Fruit fly (Drosophila melanogaster) whole organism, embryonic: ENCODE results near the gene CG6656.

ENCODE experiments used
- ATbp ChIP-seq: fragments of 200-800 bp; sonication (Bioruptor generic); optimal IDR thresholded peaks from 2 replicates; lab custom pipeline; 2017; ENCODE audit warnings: missing biosample characterization, mild to moderate bottlenecking, missing genetic modification characterization, missing genetic modification reagents
- Atf-2 ChIP-seq: fragments of 200-800 bp; sonication (Bioruptor generic); optimal IDR thresholded peaks from 2 replicates; lab custom pipeline; 2016; ENCODE audit warnings: missing biosample characterization, missing genetic modification characterization
- CG10267 ChIP-seq: fragments of 200-800 bp; sonication (Bioruptor generic); optimal IDR thresholded peaks from 2 replicates; lab custom pipeline; 2018; ENCODE audit warnings: missing biosample characterization, mild to moderate bottlenecking, missing genetic modification characterization, moderate library complexity
- CG12391 ChIP-seq: fragments of 200-800 bp; sonication (Bioruptor generic); optimal IDR thresholded peaks from 3 replicates; lab custom pipeline; 2018; ENCODE audit warnings: missing biosample characterization, mild to moderate bottlenecking, missing genetic modification characterization, moderate library complexity
- CG12942 ChIP-seq: fragments of 200-800 bp; sonication (Bioruptor generic); optimal IDR thresholded peaks from 3 replicates; lab custom pipeline; 2016; ENCODE audit warnings: missing biosample characterization, missing genetic modification characterization
- CG16863 ChIP-seq: fragments of 200-800 bp; sonication (Bioruptor generic); optimal IDR thresholded peaks from 3 replicates; lab custom pipeline; 2016; ENCODE audit warnings: missing biosample characterization, missing genetic modification characterization
- CG1832 ChIP-seq: fragments of 200-800 bp; sonication (Bioruptor generic); optimal IDR thresholded peaks from 2 replicates; lab custom pipeline; 2017; ENCODE audit warnings: missing biosample characterization, mild to moderate bottlenecking, missing genetic modification characterization, inconsistent platforms
- CG18599 ChIP-seq: fragments of 200-800 bp; sonication (Bioruptor generic); optimal IDR thresholded peaks from 3 replicates; lab custom pipeline; 2017; ENCODE audit warnings: missing biosample characterization, missing genetic modification characterization, mild to moderate bottlenecking, moderate library complexity, missing genetic modification reagents
- CG2129 ChIP-seq: fragments of 200-800 bp; sonication (Bioruptor generic); IDR thresholded peaks from 2 replicates; pipeline ENCODE4 v1.3.6; 2022; ENCODE audit warnings: missing biosample characterization, missing genetic modification characterization; ENCODE audit not compliant: partially characterized antibody
- CG33213 ChIP-seq: fragments of 200-800 bp; sonication (Bioruptor generic); optimal IDR thresholded peaks from 3 replicates; lab custom pipeline; 2016; ENCODE audit warnings: missing biosample characterization, missing genetic modification characterization
- CG3407 ChIP-seq: fragments of 200-800 bp; sonication (Bioruptor generic); optimal IDR thresholded peaks from 2 replicates; lab custom pipeline; 2018; ENCODE audit warnings: missing biosample characterization, mild to moderate bottlenecking, missing genetic modification characterization
- CG5953 ChIP-seq: fragments of 200-800 bp; sonication (Bioruptor generic); IDR thresholded peaks from 2 replicates; pipeline ENCODE4 v1.3.6; 2022; ENCODE audit warnings: missing biosample characterization, missing genetic modification characterization
- CG6683 ChIP-seq: fragments of 200-800 bp; sonication (Bioruptor generic); optimal IDR thresholded peaks from 2 replicates; lab custom pipeline; 2017; ENCODE audit warnings: missing biosample characterization, mild to moderate bottlenecking, missing genetic modification characterization, missing genetic modification reagents
- CG7271 ChIP-seq: fragments of 200-800 bp; sonication (Bioruptor generic); optimal IDR thresholded peaks from 2 replicates; lab custom pipeline; 2018; ENCODE audit warnings: missing biosample characterization, mild to moderate bottlenecking, missing genetic modification characterization, moderate library complexity
- CG7357 ChIP-seq: fragments of 200-800 bp; sonication (Bioruptor generic); IDR thresholded peaks from 3 replicates; pipeline ENCODE4 v1.3.6; 2022; ENCODE audit warnings: missing biosample characterization, missing genetic modification characterization
- CG7987 ChIP-seq: fragments of 200-800 bp; sonication (Bioruptor generic); optimal IDR thresholded peaks from 2 replicates; lab custom pipeline; 2018; ENCODE audit warnings: missing biosample characterization, mild to moderate bottlenecking, missing genetic modification characterization, moderate library complexity
- CG8765 ChIP-seq: fragments of 200-800 bp; sonication (Bioruptor generic); IDR thresholded peaks from 2 replicates; pipeline ENCODE4 v1.3.6; 2022; ENCODE audit warnings: missing biosample characterization, missing genetic modification characterization
- CHES-1-like ChIP-seq: fragments of 200-800 bp; sonication (Bioruptor generic); optimal IDR thresholded peaks from 2 replicates; lab custom pipeline; 2016; ENCODE audit warnings: missing biosample characterization, missing genetic modification characterization
- Elba2 ChIP-seq: fragments of 200-800 bp; sonication (Bioruptor generic); optimal IDR thresholded peaks from 3 replicates; lab custom pipeline; 2016; ENCODE audit warnings: missing biosample characterization, missing genetic modification characterization
- Ets65A ChIP-seq: fragments of 200-800 bp; sonication (Bioruptor generic); peaks from one replicate; lab custom pipeline; 2016; ENCODE audit warnings: missing biosample characterization, missing genetic modification characterization
- Gsc ChIP-seq: fragments of 200-800 bp; sonication (Bioruptor generic); IDR thresholded peaks from 2 replicates; pipeline ENCODE4 v1.3.6; 2022; ENCODE audit warnings: missing biosample characterization, missing genetic modification characterization
- HHEX ChIP-seq: fragments of 200-800 bp; sonication (Bioruptor generic); optimal IDR thresholded peaks from 3 replicates; lab custom pipeline; 2017; ENCODE audit warnings: missing biosample characterization, mild to moderate bottlenecking, missing genetic modification characterization, missing genetic modification reagents
- Hsf ChIP-seq: fragments of 200-800 bp; sonication (Bioruptor generic); optimal IDR thresholded peaks from 3 replicates; lab custom pipeline; 2016; ENCODE audit warnings: missing biosample characterization, missing genetic modification characterization
- Max ChIP-seq: fragments of 200-800 bp; sonication (Bioruptor generic); optimal IDR thresholded peaks from 2 replicates; lab custom pipeline; 2016; ENCODE audit warnings: missing biosample characterization, mild to moderate bottlenecking, missing genetic modification characterization
- Mrtf ChIP-seq: fragments of 200-800 bp; sonication (Bioruptor generic); IDR thresholded peaks from 3 replicates; pipeline ENCODE4 v1.3.6; 2022; ENCODE audit warnings: missing biosample characterization, missing genetic modification characterization
- Neu2 ChIP-seq: fragments of 200-800 bp; sonication (Bioruptor generic); optimal IDR thresholded peaks from 3 replicates; lab custom pipeline; 2016; ENCODE audit warnings: missing biosample characterization, missing genetic modification characterization, borderline replicate concordance
- NfI ChIP-seq: fragments of 200-800 bp; sonication (Bioruptor generic); optimal IDR thresholded peaks from 3 replicates; lab custom pipeline; 2018; ENCODE audit warnings: missing biosample characterization, mild to moderate bottlenecking, missing genetic modification characterization, moderate library complexity
- Six4 ChIP-seq: fragments of 200-800 bp; sonication (Bioruptor generic); optimal IDR thresholded peaks from 2 replicates; lab custom pipeline; 2016; ENCODE audit warnings: missing biosample characterization, missing genetic modification characterization
- Ssrp ChIP-seq: fragments of 200-800 bp; sonication (Bioruptor generic); optimal IDR thresholded peaks from 2 replicates; lab custom pipeline; 2018; ENCODE audit warnings: missing biosample characterization, mild to moderate bottlenecking, missing genetic modification characterization, moderate library complexity
- bab2 ChIP-seq: fragments of 200-800 bp; sonication (Bioruptor generic); optimal IDR thresholded peaks from 2 replicates; lab custom pipeline; 2016; ENCODE audit warnings: missing biosample characterization, missing genetic modification characterization
- bbx ChIP-seq: fragments of 200-800 bp; sonication (Bioruptor generic); IDR thresholded peaks from 2 replicates; pipeline ENCODE4 v1.3.6; 2022; ENCODE audit warnings: missing biosample characterization, missing genetic modification characterization; ENCODE audit not compliant: partially characterized antibody
- bowl ChIP-seq: fragments of 200-800 bp; sonication (Bioruptor generic); IDR thresholded peaks from 2 replicates; pipeline ENCODE4 v1.3.6; 2022; ENCODE audit warnings: missing biosample characterization, missing genetic modification characterization
- caup ChIP-seq: fragments of 200-800 bp; sonication (Bioruptor generic); optimal IDR thresholded peaks from 3 replicates; lab custom pipeline; 2017; ENCODE audit warnings: missing biosample characterization, mild to moderate bottlenecking, missing genetic modification characterization, moderate library complexity; ENCODE audit not compliant: severe bottlenecking
- chif ChIP-seq, 2 experiments: fragments of 200-800 bp; sonication (Bioruptor generic); optimal IDR thresholded peaks; 3 replicates each; lab custom pipeline; 2016; ENCODE audit warnings: missing biosample characterization in 2 of 2, missing genetic modification characterization in 2 of 2
- chinmo ChIP-seq: fragments of 200-800 bp; sonication (Bioruptor generic); IDR thresholded peaks from 4 replicates; pipeline ENCODE4 v1.3.6; 2022; ENCODE audit warnings: missing biosample characterization, missing genetic modification characterization; ENCODE audit not compliant: partially characterized antibody
- en ChIP-seq: fragments of 200-800 bp; sonication (Bioruptor generic); optimal IDR thresholded peaks from 2 replicates; lab custom pipeline; 2016; ENCODE audit warnings: missing biosample characterization, missing genetic modification characterization
- gce ChIP-seq: fragments of 200-800 bp; sonication (Bioruptor generic); IDR thresholded peaks from 3 replicates; pipeline ENCODE4 v1.3.6; 2022; ENCODE audit warnings: missing biosample characterization, missing genetic modification characterization
- grau ChIP-seq: fragments of 200-800 bp; optimal IDR thresholded peaks from 3 replicates; lab custom pipeline; 2019; ENCODE audit warnings: missing biosample characterization, mild to moderate bottlenecking, missing genetic modification characterization, moderate library complexity
- hbn ChIP-seq: fragments of 200-800 bp; sonication (Bioruptor generic); IDR thresholded peaks from 2 replicates; pipeline ENCODE4 v1.3.6; 2022; ENCODE audit warnings: missing biosample characterization, missing genetic modification characterization; ENCODE audit not compliant: partially characterized antibody
- hth ChIP-seq: fragments of >200 bp; optimal IDR thresholded peaks from 2 replicates; lab custom pipeline; 2017; ENCODE audit warnings: inconsistent platforms
- inv ChIP-seq: fragments of 200-800 bp; sonication (Bioruptor generic); IDR thresholded peaks from 2 replicates; pipeline ENCODE4 v1.3.6; 2022; ENCODE audit warnings: missing biosample characterization, missing genetic modification characterization; ENCODE audit not compliant: partially characterized antibody
- lola ChIP-seq, 3 experiments: fragments of >200 bp in 2 of 3; fragments of 200-800 bp in 1 of 3; sonication (Bioruptor generic) in 1 of 3; optimal IDR thresholded peaks; 2 replicates each; lab custom pipeline; 2017 to 2019; ENCODE audit warnings: missing biosample characterization in 3 of 3, missing genetic modification characterization in 3 of 3, mild to moderate bottlenecking in 1 of 3, moderate library complexity in 1 of 3
- otp ChIP-seq: fragments of 200-800 bp; sonication (Bioruptor generic); IDR thresholded peaks from 3 replicates; pipeline ENCODE4, ENCODE4 v1.3.6; 2022; ENCODE audit warnings: missing biosample characterization, missing genetic modification characterization
- pros ChIP-seq: fragments of 200-800 bp; sonication (Bioruptor generic); optimal IDR thresholded peaks from 3 replicates; lab custom pipeline; 2019; ENCODE audit warnings: missing biosample characterization, mild to moderate bottlenecking, missing genetic modification characterization, moderate library complexity
- pzg ChIP-seq: fragments of 200-800 bp; sonication (Bioruptor generic); optimal IDR thresholded peaks from 3 replicates; lab custom pipeline; 2018; ENCODE audit warnings: missing biosample characterization, mild to moderate bottlenecking, missing genetic modification characterization, moderate library complexity
- run ChIP-seq: fragments of 200-800 bp; sonication (Bioruptor generic); optimal IDR thresholded peaks from 3 replicates; lab custom pipeline; 2018; ENCODE audit warnings: missing biosample characterization, mild to moderate bottlenecking, missing genetic modification characterization
- sr ChIP-seq: fragments of 200-800 bp; sonication (Bioruptor generic); IDR thresholded peaks from 3 replicates; pipeline ENCODE4 v1.3.6; 2022; ENCODE audit warnings: missing biosample characterization, missing genetic modification characterization
- zen ChIP-seq: fragments of 200-800 bp; sonication (Bioruptor generic); optimal IDR thresholded peaks from 3 replicates; lab custom pipeline; 2018; ENCODE audit warnings: missing biosample characterization, mild to moderate bottlenecking, missing genetic modification characterization, moderate library complexity

The CG6656 gene

DNA sequence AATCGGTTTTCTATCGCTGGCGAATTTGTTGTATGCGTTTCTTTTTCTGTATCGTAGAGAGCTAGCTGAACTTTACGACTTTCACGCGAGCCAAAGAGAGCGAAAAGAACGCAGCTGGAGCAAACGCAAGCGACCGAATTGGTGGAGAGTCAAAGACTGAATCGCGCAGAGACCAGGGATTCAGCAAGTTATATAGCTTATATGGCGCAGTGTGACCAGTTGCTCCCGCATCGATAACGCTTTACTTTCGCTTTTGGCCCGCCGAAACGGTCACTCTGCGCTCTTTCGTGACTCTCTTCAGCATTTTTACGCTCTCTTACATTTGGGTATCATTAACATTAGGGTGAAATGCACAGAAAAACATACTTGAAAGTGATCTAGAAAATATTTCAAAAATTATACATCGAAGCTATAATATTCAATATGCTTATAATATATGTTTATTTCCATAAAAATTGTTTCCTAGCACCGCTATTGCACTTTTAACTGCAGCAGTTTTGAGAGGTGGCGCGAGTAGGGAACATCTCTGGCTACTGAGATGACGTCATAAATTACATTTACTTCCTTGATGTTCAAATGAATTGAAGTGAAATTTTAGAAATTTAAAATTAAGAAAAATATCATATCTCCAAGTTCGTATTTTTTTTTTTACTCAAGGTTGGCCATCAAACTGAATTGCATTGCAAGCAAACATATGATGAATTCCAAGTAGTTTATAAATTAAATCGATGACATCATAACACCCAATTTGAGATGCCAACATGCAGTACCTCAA lies 18.8 kb upstream of the CG6656 start, which contains the start of gene glec (continued):
- no peak for TF ChIP-seq en
- TF ChIP-seq run (tag; lab: Kevin White, UChicago), result no peak
- TF ChIP-seq CG5953 (GFP tag; lab: Robert Waterston, UW), result no peak
- TF ChIP-seq Six4, result no peak
- TF ChIP-seq lola (GFP tag; optimal IDR thresholded peaks at IDR 0.05; lab: Kevin White, UChicago), result peak in 1 of 3 experiments; percentile 48
- peak; percentile 27 for TF ChIP-seq grau (tag; lab: Kevin White, UChicago)
- TF ChIP-seq otp (GFP tag; lab: Robert Waterston, UW), result peak; percentile 73; the same call in 2 of the 3 replicates
- TF ChIP-seq Ets65A (GFP tag; lab: Kevin White, UChicago), result peak; percentile 76
- TF ChIP-seq hbn, result no peak
- peak; percentile 60 for TF ChIP-seq CG12391 (tag; lab: Kevin White, UChicago)
- no peak for TF ChIP-seq CG7357 (GFP tag; lab: Robert Waterston, UW)
- no peak for TF ChIP-seq Gsc (GFP tag; lab: Robert Waterston, UW)
- no peak for TF ChIP-seq chif (GFP tag; optimal IDR thresholded peaks at IDR 0.05; lab: Kevin White, UChicago)
- no peak for TF ChIP-seq bab2 (GFP tag; lab: Kevin White, UChicago)
- peak; percentile 16 for TF ChIP-seq CG12942 (GFP tag; lab: Kevin White, UChicago)
- TF ChIP-seq CG2129 (GFP tag; lab: Robert Waterston, UW), result no peak
- no peak for TF ChIP-seq hth
- no peak for TF ChIP-seq CG8765
- TF ChIP-seq Neu2 (GFP tag; lab: Kevin White, UChicago), result no peak
- no peak for TF ChIP-seq CG6683 (GFP tag; lab: Kevin White, UChicago)
- TF ChIP-seq Max (GFP tag; lab: Kevin White, UChicago), result peak; percentile 19
- TF ChIP-seq bowl (GFP tag; lab: Robert Waterston, UW), result peak; percentile 52; the same call in 1 of the 2 replicates
- TF ChIP-seq Hsf (GFP tag; lab: Kevin White, UChicago), result no peak
- TF ChIP-seq caup (GFP tag; lab: Kevin White, UChicago), result peak; percentile 69
- TF ChIP-seq CG16863, result no peak
- TF ChIP-seq CG1832 (GFP tag; lab: Kevin White, UChicago), result no peak
- peak; percentile 70 for TF ChIP-seq pzg
- peak; percentile 68; the same call in 2 of the 3 replicates for TF ChIP-seq gce (GFP tag; lab: Robert Waterston, UW)
- TF ChIP-seq Mrtf (GFP tag; lab: Robert Waterston, UW), result no peak
- no peak for TF ChIP-seq Atf-2
- TF ChIP-seq sr (GFP tag; lab: Robert Waterston, UW), result peak; percentile 56; the same call in 2 of the 3 replicates
- peak; percentile 12 for TF ChIP-seq CG3407 (GFP tag; lab: Kevin White, UChicago)
- peak; percentile 6 for TF ChIP-seq ATbp (GFP tag; lab: Kevin White, UChicago)
- TF ChIP-seq bbx (GFP tag; lab: Robert Waterston, UW), result peak; percentile 82
- peak; percentile 5 for TF ChIP-seq HHEX (GFP tag; lab: Kevin White, UChicago)
- peak; percentile 61 for TF ChIP-seq CG7987 (GFP tag; lab: Kevin White, UChicago)
- peak; percentile 8 for TF ChIP-seq pros (GFP tag; lab: Kevin White, UChicago)
- no peak for TF ChIP-seq CG18599
- no peak for TF ChIP-seq CG7271 (tag; lab: Kevin White, UChicago)
- TF ChIP-seq CHES-1-like (GFP tag; lab: Kevin White, UChicago), result peak; percentile 1
- TF ChIP-seq Ssrp, result peak; percentile 47
- TF ChIP-seq CG10267, result no peak
- TF ChIP-seq zen, result peak; percentile 5
- TF ChIP-seq NfI (GFP tag; lab: Kevin White, UChicago), result peak; percentile 28
- TF ChIP-seq CG33213 (GFP tag; lab: Kevin White, UChicago), result peak; percentile 63
- peak; percentile 91 for TF ChIP-seq chinmo
- TF ChIP-seq inv (GFP tag; lab: Robert Waterston, UW), result peak; percentile 19; the same call in 1 of the 2 replicates
- TF ChIP-seq Elba2 (GFP tag; lab: Kevin White, UChicago), result no peak
